Fruit fly (Drosophila melanogaster): ENCODE data around the gene Arpc5.

dm6 chr2L:2576565-2577360 lies 3.3 kb upstream of the Arpc5 start, which contains the start of gene insv:
- no peak for TF ChIP-seq usp (GFP tag; optimal IDR thresholded peaks at IDR 0.05)
- no peak for TF ChIP-seq Dll (optimal IDR thresholded peaks at IDR 0.05)
- no peak for TF ChIP-seq pan (optimal IDR thresholded peaks at IDR 0.05)
- TF ChIP-seq EcR (GFP tag; optimal IDR thresholded peaks at IDR 0.05), result no peak
